Fruit fly (Drosophila melanogaster): ENCODE data around the gene drongo.

DNA sequence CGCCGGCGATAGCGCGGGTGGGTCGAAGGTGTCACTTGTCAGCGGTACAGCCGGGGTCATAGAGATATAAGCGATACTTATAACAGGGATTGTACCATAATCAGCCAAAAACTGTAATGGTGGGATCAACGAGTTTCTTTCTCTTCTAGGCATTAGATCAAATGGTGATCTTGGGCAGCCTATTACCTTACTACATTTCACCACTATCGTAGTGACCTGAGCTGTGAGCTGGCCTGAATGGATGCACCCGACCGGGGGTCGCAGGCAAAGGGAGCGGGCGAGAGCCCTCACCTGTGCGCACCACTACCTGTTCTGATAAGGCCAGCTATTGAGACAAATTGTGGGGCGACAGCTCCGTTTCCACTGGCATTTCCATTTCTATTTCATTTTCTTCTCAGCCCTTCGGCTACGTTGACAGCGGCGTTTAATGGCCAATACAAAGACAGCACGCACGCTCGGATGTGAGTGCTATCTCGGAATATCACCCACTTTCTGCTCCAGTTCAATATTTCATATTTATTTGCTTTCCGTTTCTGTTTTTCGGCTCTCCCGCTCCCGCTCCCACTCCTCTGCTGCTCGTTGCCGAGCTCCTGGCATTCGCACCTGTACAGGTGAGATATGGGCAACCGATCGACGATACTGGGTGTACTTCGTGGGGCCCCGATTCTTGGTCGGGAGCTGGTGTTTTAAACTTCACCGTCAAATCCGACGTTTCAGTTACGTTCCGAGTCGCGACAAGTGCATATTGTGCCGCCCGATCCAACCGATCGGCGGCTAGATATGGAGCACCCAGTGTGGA, 6.0 kb upstream of the drongo start:
- TF ChIP-seq sage (GFP tag; optimal IDR thresholded peaks at IDR 0.05) (peak; percentile 12), ey (GFP tag; optimal IDR thresholded peaks at IDR 0.05) (peak; percentile 48), Hr78 (GFP tag; optimal IDR thresholded peaks at IDR 0.05) (no peak), Rel (GFP tag; optimal IDR thresholded peaks at IDR 0.05) (no peak), Rel (tag; optimal IDR thresholded peaks at IDR 0.05) (no peak), CG32264 (GFP tag; optimal IDR thresholded peaks at IDR 0.05) (no peak), Sp1 (GFP tag; optimal IDR thresholded peaks at IDR 0.05) (no peak), Hr83 (GFP tag; optimal IDR thresholded peaks at IDR 0.05; ENCODE audit: poor library complexity, severe bottlenecking) (peak; percentile 65), GATAd (GFP tag; optimal IDR thresholded peaks at IDR 0.05) (no peak), Hnf4 (GFP tag; optimal IDR thresholded peaks at IDR 0.05) (no peak), Jra (GFP tag; optimal IDR thresholded peaks at IDR 0.05) (no peak), Abd-B (GFP tag; optimal IDR thresholded peaks at IDR 0.05) (no peak), CG9705 (GFP tag; optimal IDR thresholded peaks at IDR 0.05) (no peak), Myc (optimal IDR thresholded peaks at IDR 0.05) (no peak)

Measured in whole organism, wandering third instar larva.